Worm (Caenorhabditis elegans) whole organism, L3 larva: ENCODE data around the gene kars-1.

Experiments used
- R02D3.7 ChIP-seq: fragments of 150-350 bp; optimal IDR thresholded peaks from 2 replicates; lab custom pipeline; 2014; ENCODE audit warnings: missing biosample characterization, missing genetic modification characterization
- aly-2 ChIP-seq: fragments of 150-350 bp; optimal IDR thresholded peaks from 2 replicates; lab custom pipeline; 2014; ENCODE audit warnings: missing biosample characterization, missing genetic modification characterization
- ceh-82 ChIP-seq: fragments of 150-350 bp; optimal IDR thresholded peaks from 2 replicates; lab custom pipeline; 2014; ENCODE audit warnings: missing biosample characterization, missing genetic modification characterization
- ceh-9 ChIP-seq: sonication (generic microtip); optimal IDR thresholded peaks from 2 replicates; lab custom pipeline; 2018; ENCODE audit warnings: missing biosample characterization, missing genetic modification characterization
- daf-12 ChIP-seq: fragments of 150-350 bp; optimal IDR thresholded peaks from 2 replicates; lab custom pipeline; 2014; ENCODE audit warnings: missing biosample characterization, missing genetic modification reagents, missing genetic modification characterization
- egl-27 ChIP-seq: sonication (generic microtip); optimal IDR thresholded peaks from 4 replicates; lab custom pipeline; 2017; ENCODE audit warnings: missing biosample characterization, missing genetic modification reagents, missing genetic modification characterization
- egl-5 ChIP-seq: fragments of 150-350 bp; optimal IDR thresholded peaks from 2 replicates; lab custom pipeline; 2017; ENCODE audit warnings: missing biosample characterization, missing genetic modification reagents, missing genetic modification characterization, inconsistent platforms
- elt-1 ChIP-seq: fragments of 150-350 bp; optimal IDR thresholded peaks from 2 replicates; lab custom pipeline; 2014; ENCODE audit warnings: missing biosample characterization, missing genetic modification characterization
- elt-2 ChIP-seq: sonication (generic microtip); optimal IDR thresholded peaks from 2 replicates; lab custom pipeline; 2016; ENCODE audit warnings: missing genetic modification reagents, mild to moderate bottlenecking, missing genetic modification characterization, missing compliant biosample characterization
- elt-3 ChIP-seq, 3 experiments: fragments of 150-350 bp in 1 of 3; sonication (generic microtip) in 2 of 3; optimal IDR thresholded peaks; 2 replicates in 2 of 3; 4 replicates in 1 of 3; lab custom pipeline; 2014 to 2017; ENCODE audit warnings: missing biosample characterization in 3 of 3, missing genetic modification characterization in 3 of 3
- fkh-10 ChIP-seq: sonication (generic microtip); optimal IDR thresholded peaks from 2 replicates; lab custom pipeline; 2017; ENCODE audit warnings: missing biosample characterization, missing genetic modification reagents, missing genetic modification characterization
- fos-1 ChIP-seq: fragments of 150-350 bp; optimal IDR thresholded peaks from 2 replicates; lab custom pipeline; 2014; ENCODE audit warnings: missing biosample characterization, missing genetic modification characterization
- hmg-11 ChIP-seq: sonication (generic microtip); optimal IDR thresholded peaks from 2 replicates; lab custom pipeline; 2016; ENCODE audit warnings: missing genetic modification characterization, missing compliant biosample characterization
- lin-15B ChIP-seq: fragments of 150-350 bp; optimal IDR thresholded peaks from 2 replicates; lab custom pipeline; 2014; ENCODE audit warnings: missing biosample characterization, missing genetic modification characterization
- lin-39 ChIP-seq: fragments of 150-350 bp; optimal IDR thresholded peaks from 2 replicates; lab custom pipeline; 2018; ENCODE audit warnings: missing biosample characterization, missing genetic modification reagents, missing genetic modification characterization
- lsy-12 ChIP-seq: sonication (generic microtip); optimal IDR thresholded peaks from 2 replicates; lab custom pipeline; 2016; ENCODE audit warnings: mild to moderate bottlenecking, missing genetic modification characterization, missing compliant biosample characterization
- mdl-1 ChIP-seq: fragments of 150-350 bp; optimal IDR thresholded peaks from 2 replicates; lab custom pipeline; 2014; ENCODE audit warnings: missing biosample characterization, missing genetic modification characterization
- mml-1 ChIP-seq: fragments of 150-350 bp; sonication (generic microtip); optimal IDR thresholded peaks from 3 replicates; lab custom pipeline; 2014; ENCODE audit warnings: missing biosample characterization, missing genetic modification characterization
- nfya-1 ChIP-seq: sonication (generic microtip); optimal IDR thresholded peaks from 2 replicates; lab custom pipeline; 2017; ENCODE audit warnings: missing genetic modification characterization, mild to moderate bottlenecking, missing compliant biosample characterization, antibody characterized with exemption, moderate library complexity; ENCODE audit not compliant: insufficient read depth
- nhr-11 ChIP-seq: fragments of 150-350 bp; optimal IDR thresholded peaks from 2 replicates; lab custom pipeline; 2014; ENCODE audit warnings: missing biosample characterization, missing genetic modification characterization
- nhr-23 ChIP-seq: fragments of 150-350 bp; optimal IDR thresholded peaks from 2 replicates; lab custom pipeline; 2014; ENCODE audit warnings: missing biosample characterization, missing genetic modification reagents, missing genetic modification characterization
- nhr-237 ChIP-seq: fragments of 150-350 bp; optimal IDR thresholded peaks from 2 replicates; lab custom pipeline; 2014; ENCODE audit warnings: missing biosample characterization, missing genetic modification characterization
- nhr-25 ChIP-seq: sonication (generic microtip); optimal IDR thresholded peaks from 2 replicates; lab custom pipeline; 2017; ENCODE audit warnings: missing biosample characterization, missing genetic modification characterization
- nhr-28 ChIP-seq: fragments of 150-350 bp; optimal IDR thresholded peaks from 2 replicates; lab custom pipeline; 2014; ENCODE audit warnings: missing biosample characterization, missing genetic modification characterization
- nhr-43 ChIP-seq: sonication (generic microtip); optimal IDR thresholded peaks from 2 replicates; lab custom pipeline; 2016; ENCODE audit warnings: mild to moderate bottlenecking, missing genetic modification characterization, missing compliant biosample characterization; ENCODE audit not compliant: poor library complexity, severe bottlenecking
- nhr-76 ChIP-seq: fragments of 150-350 bp; sonication (generic microtip); optimal IDR thresholded peaks from 5 replicates; lab custom pipeline; 2014; ENCODE audit warnings: missing biosample characterization, missing genetic modification characterization
- pha-4 ChIP-seq: fragments of 150-350 bp; optimal IDR thresholded peaks from 2 replicates; lab custom pipeline; 2014; ENCODE audit warnings: missing biosample characterization, missing genetic modification reagents, missing genetic modification characterization
- pqm-1 ChIP-seq: fragments of 150-350 bp; optimal IDR thresholded peaks from 2 replicates; lab custom pipeline; 2017; ENCODE audit warnings: missing biosample characterization, missing genetic modification characterization, inconsistent platforms
- sea-2 ChIP-seq: fragments of 150-350 bp; sonication (generic microtip); optimal IDR thresholded peaks from 4 replicates; lab custom pipeline; 2014; ENCODE audit warnings: missing biosample characterization, missing genetic modification reagents, missing genetic modification characterization
- skn-1 ChIP-seq: fragments of 150-350 bp; optimal IDR thresholded peaks from 2 replicates; lab custom pipeline; 2014; ENCODE audit warnings: missing biosample characterization, missing genetic modification characterization
- snpc-4 ChIP-seq: fragments of 150-350 bp; optimal IDR thresholded peaks from 2 replicates; lab custom pipeline; 2014; ENCODE audit warnings: missing biosample characterization, missing genetic modification characterization
- tbx-2 ChIP-seq: sonication (generic microtip); optimal IDR thresholded peaks from 2 replicates; lab custom pipeline; 2016; ENCODE audit warnings: mild to moderate bottlenecking, missing genetic modification characterization, missing compliant biosample characterization
- unc-39 ChIP-seq: sonication (generic microtip); optimal IDR thresholded peaks from 4 replicates; lab custom pipeline; 2017; ENCODE audit warnings: missing biosample characterization, missing genetic modification characterization
- unc-62 ChIP-seq: fragments of 150-350 bp; sonication (generic microtip); optimal IDR thresholded peaks from 4 replicates; lab custom pipeline; 2014; ENCODE audit warnings: missing biosample characterization, missing genetic modification reagents, missing genetic modification characterization
- ztf-11 ChIP-seq: fragments of 150-350 bp; optimal IDR thresholded peaks from 2 replicates; lab custom pipeline; 2014; ENCODE audit warnings: missing biosample characterization, missing genetic modification characterization
- ztf-4 ChIP-seq: fragments of 150-350 bp; optimal IDR thresholded peaks from 2 replicates; lab custom pipeline; 2014; ENCODE audit warnings: missing biosample characterization, missing genetic modification characterization

The kars-1 gene

DNA sequence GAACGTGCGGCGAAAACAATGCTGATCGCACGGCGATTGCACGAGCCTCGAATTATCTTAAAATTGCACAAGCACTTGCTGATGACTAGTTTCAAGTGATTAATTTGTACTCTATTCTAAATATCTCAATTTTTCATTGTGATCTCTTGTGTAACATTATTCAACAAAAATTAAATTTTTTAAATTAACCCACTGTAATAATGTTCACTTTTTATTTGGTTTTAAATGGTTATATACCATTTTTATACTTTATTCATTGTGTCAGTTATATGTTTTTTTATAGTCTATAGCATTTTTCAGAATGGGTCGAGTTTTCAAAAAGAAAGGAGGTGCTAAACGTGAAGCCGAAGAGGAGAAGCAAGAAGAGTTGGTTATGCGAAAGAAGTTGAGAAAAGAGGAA lies 18.6 kb downstream of the kars-1 start, which contains the start of gene ZK1127.4:
Gene ZK1127.4 (plus strand): TSS at position 301 of the 400 bp plus-strand sequence.
- TF ChIP-seq elt-3 (tag; optimal IDR thresholded peaks at IDR 0.05; lab: Kevin White, UChicago): no peak

DNA sequence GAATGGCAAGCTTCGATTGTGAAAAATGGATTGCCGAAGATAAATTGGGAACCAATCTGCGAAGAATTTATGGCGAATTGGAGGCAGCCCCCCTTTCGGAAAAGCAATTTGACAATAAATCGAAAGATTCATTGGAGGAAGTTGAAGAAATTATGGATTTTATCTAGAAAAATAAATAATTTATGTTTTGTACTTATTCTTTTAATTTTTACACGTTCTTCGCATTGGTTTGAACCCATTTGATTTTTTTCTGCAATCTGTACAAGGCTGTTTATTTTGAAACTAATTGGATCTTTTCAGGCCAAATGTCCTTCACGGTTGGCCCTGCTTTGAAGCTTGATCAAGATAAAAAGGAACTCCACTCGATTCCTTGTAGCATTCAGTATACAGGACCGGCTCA lies 19.2 kb downstream of the kars-1 start, which contains the start of gene ZK1127.13:
Gene ZK1127.13 (plus strand): TSS at position 301 of the 400 bp plus-strand sequence.
- TF ChIP-seq aly-2 (tag; lab: Kevin White, UChicago): no peak
- no peak for TF ChIP-seq hmg-11
- TF ChIP-seq ztf-11: no peak
- TF ChIP-seq nhr-76: no peak
- no peak for TF ChIP-seq egl-27
- TF ChIP-seq skn-1 (tag; lab: Kevin White, UChicago): no peak

DNA sequence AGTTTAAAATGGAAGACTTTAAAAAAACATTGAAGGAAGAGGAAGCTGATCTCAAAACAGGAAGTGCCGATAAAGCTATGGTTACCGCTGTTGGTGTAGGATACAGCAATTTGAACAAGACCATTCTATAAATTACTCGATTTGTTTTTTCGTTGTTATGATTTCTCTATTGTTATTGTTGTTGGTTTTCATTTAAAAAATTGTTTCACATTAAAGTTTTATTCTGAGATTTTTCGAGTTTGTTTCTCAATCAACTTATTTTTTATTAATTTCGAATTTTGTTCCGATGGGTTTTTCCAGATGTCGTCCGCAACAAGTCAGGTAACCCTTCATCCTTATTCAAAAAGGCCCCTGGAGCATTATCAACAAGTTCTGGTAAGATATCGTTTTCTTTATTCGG lies 20.4 kb downstream of the kars-1 start, which contains the start of gene ZK1127.12:
Gene ZK1127.12 (plus strand): TSS at position 301 of the 400 bp plus-strand sequence.
- TF ChIP-seq egl-27 (no peak), R02D3.7 (tag; lab: Kevin White, UChicago) (no peak), nhr-237 (no peak), ztf-4 (tag; lab: Kevin White, UChicago) (no peak), ztf-11 (no peak), egl-5 (tag; lab: Kevin White, UChicago) (no peak), elt-2 (no peak), mdl-1 (tag; lab: Kevin White, UChicago) (no peak), sea-2 (GFP tag; lab: Kevin White, UChicago) (no peak), nhr-11 (tag; lab: Kevin White, UChicago) (no peak), unc-62 (no peak), nhr-43 (tag; lab: Kevin White, UChicago) (no peak), fkh-10 (GFP tag; lab: Kevin White, UChicago) (no peak), nhr-76 (no peak), pqm-1 (no peak), daf-12 (tag; lab: Kevin White, UChicago) (no peak), elt-3 (tag; optimal IDR thresholded peaks at IDR 0.05; lab: Kevin White, UChicago) (no peak)

DNA sequence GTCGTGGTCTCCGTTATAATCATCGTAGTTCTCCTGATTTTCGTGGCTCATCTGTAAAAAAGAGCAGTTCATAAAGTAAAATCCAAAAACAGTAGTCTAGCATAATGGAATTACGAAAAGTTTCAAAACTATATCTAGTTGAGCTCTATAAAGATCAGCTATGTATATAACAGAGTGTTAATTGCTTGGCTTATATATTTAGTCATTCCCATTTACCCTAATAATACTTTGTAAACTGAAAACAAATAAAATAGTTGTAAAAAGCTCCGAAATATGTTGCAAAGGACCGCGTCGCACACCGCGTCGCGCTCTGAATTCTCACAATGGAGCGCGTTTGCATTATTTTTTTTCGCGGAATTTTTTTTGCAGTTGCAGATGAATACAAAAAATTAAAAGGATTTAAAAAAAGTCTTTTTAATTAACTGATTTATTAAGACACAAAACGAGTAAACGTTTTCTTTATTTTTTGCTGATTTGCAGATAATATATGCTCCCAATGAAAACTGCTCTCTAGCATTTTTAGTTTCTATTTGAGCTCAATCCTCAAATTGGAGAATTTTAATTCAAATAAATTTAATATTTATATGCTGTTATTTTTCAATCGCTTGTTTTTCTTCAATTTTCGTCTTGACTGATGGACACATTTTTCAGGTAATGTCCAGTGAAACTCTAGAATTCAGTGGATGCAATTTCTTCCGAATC lies 22.0 kb downstream of the kars-1 start, which contains the start of the genes tcer-1 and ZK1127.5:
Gene tcer-1 (minus strand): TSS at position 51 of the 702 bp plus-strand sequence.
Gene ZK1127.5 (plus strand): TSS at position 652 of the 702 bp plus-strand sequence.
- TF ChIP-seq nhr-28 (no peak), skn-1 (tag; lab: Kevin White, UChicago) (no peak), ztf-4 (tag; lab: Kevin White, UChicago) (no peak), nhr-237 (no peak), nhr-23 (tag; lab: Kevin White, UChicago) (peak; percentile 39), ceh-9 (tag; lab: Kevin White, UChicago) (no peak), fkh-10 (GFP tag; lab: Kevin White, UChicago) (no peak), unc-62 (no peak), ztf-11 (no peak), egl-5 (tag; lab: Kevin White, UChicago) (peak; percentile 53), mml-1 (tag; lab: Kevin White, UChicago) (no peak), pha-4 (tag; lab: Kevin White, UChicago) (peak; percentile 83), nhr-25 (tag; lab: Kevin White, UChicago) (peak; percentile 25), elt-2 (peak; percentile 37), sea-2 (GFP tag; lab: Kevin White, UChicago) (no peak), hmg-11 (peak; percentile 70), ceh-82 (no peak), nhr-11 (tag; lab: Kevin White, UChicago) (no peak), snpc-4 (peak; percentile 64), nfya-1 (tag; lab: Kevin White, UChicago) (peak; percentile 74), R02D3.7 (tag; lab: Kevin White, UChicago) (no peak), pqm-1 (peak; percentile 21), mdl-1 (tag; lab: Kevin White, UChicago) (no peak), lin-15B (tag; lab: Kevin White, UChicago) (peak; percentile 77), elt-3 (tag; optimal IDR thresholded peaks at IDR 0.05; lab: Kevin White, UChicago) (no peak), lin-39 (tag; lab: Kevin White, UChicago) (peak; percentile 20)

DNA sequence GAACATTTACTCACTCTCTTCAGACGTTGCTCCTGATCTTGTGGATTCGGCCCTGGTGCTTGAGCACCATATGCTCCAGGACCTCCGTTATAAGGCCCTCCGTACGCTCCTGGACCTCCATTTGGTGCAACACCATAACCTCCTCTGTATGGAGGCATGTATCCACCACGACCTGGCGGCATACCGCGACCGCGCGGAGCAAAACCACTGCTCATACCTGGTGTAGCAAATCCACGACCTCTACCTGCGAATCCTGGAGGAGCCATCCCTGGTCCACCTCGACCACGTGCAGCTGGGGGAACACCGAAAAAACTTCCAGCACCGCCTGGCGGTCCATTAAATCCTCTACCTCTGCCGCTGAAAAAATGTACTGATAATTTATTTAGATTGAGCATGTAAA lies 22.7 kb downstream of the kars-1 start:
- TF ChIP-seq elt-3 (tag; optimal IDR thresholded peaks at IDR 0.05; lab: Kevin White, UChicago): no peak
- TF ChIP-seq egl-27: no peak
- TF ChIP-seq nhr-237: no peak
- no peak for TF ChIP-seq ceh-9 (tag; lab: Kevin White, UChicago)
- no peak for TF ChIP-seq fos-1 (tag; lab: Kevin White, UChicago)
- TF ChIP-seq pqm-1: no peak
- TF ChIP-seq tbx-2 (tag; lab: Kevin White, UChicago): no peak
- no peak for TF ChIP-seq unc-39 (tag; lab: Kevin White, UChicago)
- no peak for TF ChIP-seq R02D3.7 (tag; lab: Kevin White, UChicago)
- TF ChIP-seq nhr-23 (tag; lab: Kevin White, UChicago): no peak
- no peak for TF ChIP-seq nhr-11 (tag; lab: Kevin White, UChicago)
- no peak for TF ChIP-seq ztf-11
- TF ChIP-seq nhr-25 (tag; lab: Kevin White, UChicago): no peak
- TF ChIP-seq nhr-28: no peak
- no peak for TF ChIP-seq mml-1 (tag; lab: Kevin White, UChicago)
- no peak for TF ChIP-seq pha-4 (tag; lab: Kevin White, UChicago)
- TF ChIP-seq lsy-12 (tag; lab: Kevin White, UChicago): no peak
- no peak for TF ChIP-seq elt-1
- no peak for TF ChIP-seq nfya-1 (tag; lab: Kevin White, UChicago)
- TF ChIP-seq aly-2 (tag; lab: Kevin White, UChicago): no peak
